Fruit fly (Drosophila melanogaster): Measurements from ENCODE around the gene CG2617.

- no peak for TF ChIP-seq CG8478 (optimal IDR thresholded peaks at IDR 0.05)
- TF ChIP-seq CTCF (optimal IDR thresholded peaks at IDR 0.05): no peak
These were observed 495 bp upstream of the CG2617 start, which contains the start of gene Cen for dm6 chr2L:20681648-20682098.

All from S2 (cell line).